Worm (Caenorhabditis elegans) whole organism, late embryonic: ENCODE data around the gene timm-17B.1.

Source experiments
- dve-1 ChIP-seq: sonication (generic microtip); optimal IDR thresholded peaks from 2 replicates; lab custom pipeline; 2017; ENCODE audit warnings: antibody characterized with exemption, mild to moderate bottlenecking, missing genetic modification characterization, missing compliant biosample characterization
- pha-4 ChIP-seq: fragments of 150-350 bp; optimal IDR thresholded peaks from 2 replicates; lab custom pipeline; 2018; ENCODE audit warnings: missing biosample characterization, missing genetic modification reagents, missing genetic modification characterization

ce11 chrIV:4776001-4776400 lies 30.7 kb upstream of the timm-17B.1 start, which contains the start of gene R11E3.19:
- TF ChIP-seq pha-4 (tag; lab: Kevin White, UChicago) (no peak), dve-1 (tag; lab: Kevin White, UChicago) (no peak)
